Worm (Caenorhabditis elegans): Measurements from ENCODE around the gene R160.6.

ce11 chrX:4377689-4378088, 4.7 kb upstream of the R160.6 start, which contains the start of gene R160.12:
- TF ChIP-seq mep-1 (tag; optimal IDR thresholded peaks at IDR 0.05) (no peak), jun-1 (tag; optimal IDR thresholded peaks at IDR 0.05) (no peak), nhr-28 (tag; optimal IDR thresholded peaks at IDR 0.05) (no peak), mdt-29 (GFP tag; IDR thresholded peaks at IDR 0.05) (no peak), nhr-6 (tag; optimal IDR thresholded peaks at IDR 0.05) (no peak), ama-1 (optimal IDR thresholded peaks at IDR 0.05) (no peak), egl-27 (tag; optimal IDR thresholded peaks at IDR 0.05) (no peak), daf-8 (GFP tag; IDR thresholded peaks at IDR 0.05) (no peak), ZK546.5 (tag; optimal IDR thresholded peaks at IDR 0.05) (no peak), nhr-11 (tag; optimal IDR thresholded peaks at IDR 0.05) (no peak), F10B5.3 (tag; optimal IDR thresholded peaks at IDR 0.05) (no peak), nhr-10 (tag; optimal IDR thresholded peaks at IDR 0.05) (no peak), lin-39 (tag; optimal IDR thresholded peaks at IDR 0.05) (no peak)

Measured in whole organism, L4 larva.